Worm (Caenorhabditis elegans): Measurements from ENCODE around the gene snn-1.

Gene snn-1

DNA sequence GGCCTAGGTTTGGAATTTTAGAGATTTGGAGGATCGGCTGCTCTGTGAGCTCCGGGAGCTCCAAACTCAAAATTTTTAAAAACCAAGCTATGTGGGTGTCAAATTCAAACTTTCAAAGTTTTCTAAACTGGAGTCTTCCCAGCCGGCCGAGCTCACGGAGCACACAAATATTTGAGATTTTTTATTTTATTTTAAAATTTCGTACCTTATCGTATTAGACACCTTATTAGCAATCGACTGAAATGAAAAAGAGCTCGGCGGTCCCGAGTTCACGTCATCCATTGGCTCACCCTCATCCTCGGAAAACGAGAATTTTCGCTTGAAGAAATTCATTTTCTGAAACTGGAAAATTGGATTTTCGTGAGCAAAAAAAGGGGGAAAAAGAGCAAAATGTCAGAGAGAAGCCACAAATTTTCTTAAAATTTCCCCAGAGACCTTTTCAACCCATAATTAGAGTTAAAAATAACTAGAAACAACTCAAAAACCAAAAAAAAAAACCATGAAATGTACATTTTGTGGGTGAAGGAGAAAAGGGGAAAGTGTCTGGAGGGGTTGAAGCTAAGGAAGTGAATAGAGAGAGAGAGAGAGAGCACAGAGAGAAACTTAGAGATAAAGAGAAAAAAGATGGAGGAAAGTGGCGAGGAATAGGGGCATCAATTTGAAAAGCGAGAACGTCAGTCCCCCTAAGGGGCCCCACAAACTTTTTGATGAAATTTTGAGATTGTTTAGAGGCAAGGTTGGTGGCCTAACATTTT lies at the start of gene snn-1:
TSS of gene snn-1 (minus strand) at position 355 of the 755 bp plus-strand sequence.
- TF ChIP-seq lsy-2 (tag; optimal IDR thresholded peaks at IDR 0.05) (peak in 1 of 2 experiments; percentile 27), aha-1 (tag) (peak; percentile 94), unc-62 (GFP tag; optimal IDR thresholded peaks at IDR 0.05 in 1 of 2) (peak in 1 of 2 experiments; percentile 77), unc-62 (tag; optimal IDR thresholded peaks at IDR 0.05) (no peak), ceh-28 (tag; optimal IDR thresholded peaks at IDR 0.05) (no peak), arid-1 (GFP tag; conservative IDR thresholded peaks at IDR 0.05) (no peak), php-3 (GFP tag; IDR thresholded peaks at IDR 0.05) (no peak)

ce11 chrIV:1862655-1863054 lies 47.7 kb upstream of the snn-1 start:
- TF ChIP-seq aha-1 (tag) = peak; percentile 79
- TF ChIP-seq saeg-2 (GFP tag; IDR thresholded peaks at IDR 0.05) = no peak

DNA sequence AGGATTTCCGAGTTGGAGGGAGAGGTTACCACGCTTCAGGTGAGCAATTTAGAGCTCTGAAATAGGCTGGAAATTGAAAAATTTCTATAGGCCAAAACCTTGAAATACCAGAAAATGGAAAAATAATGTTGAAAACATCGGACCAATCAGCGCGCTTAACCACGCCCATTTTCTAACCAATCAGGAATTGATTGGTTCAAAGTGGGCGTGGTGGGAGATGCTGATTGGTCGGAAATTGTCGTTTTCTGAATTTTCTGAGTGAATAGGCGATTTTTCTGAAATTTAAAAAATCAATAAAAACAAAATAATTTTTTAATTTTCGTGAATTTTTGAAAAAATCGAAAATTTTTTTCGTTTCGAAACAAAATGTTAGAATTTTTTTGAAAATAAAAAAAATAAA lies 46.0 kb upstream of the snn-1 start:
- TF ChIP-seq nhr-111 (GFP tag; optimal IDR thresholded peaks at IDR 0.05) = no peak
- TF ChIP-seq unc-62 (GFP tag; optimal IDR thresholded peaks at IDR 0.05 in 1 of 2) = peak in 1 of 2 experiments; percentile 39
- TF ChIP-seq unc-62 (tag; optimal IDR thresholded peaks at IDR 0.05) = no peak

ce11 chrIV:1859365-1859982 lies 44.6 kb upstream of the snn-1 start:
- TF ChIP-seq mxl-3 (GFP tag; optimal IDR thresholded peaks at IDR 0.05) (peak; percentile 32), nhr-48 (tag; optimal IDR thresholded peaks at IDR 0.05) (peak; percentile 78), aha-1 (tag) (peak; percentile 54), dve-1 (tag; optimal IDR thresholded peaks at IDR 0.05; ENCODE audit: insufficient read depth) (peak; percentile 63), lin-29 (GFP tag; IDR thresholded peaks at IDR 0.05) (no peak), lsy-2 (tag; optimal IDR thresholded peaks at IDR 0.05) (peak in 1 of 2 experiments; percentile 27), ctbp-1 (GFP tag; IDR thresholded peaks at IDR 0.05) (no peak), ama-1 (optimal IDR thresholded peaks at IDR 0.05) (no peak), F44E2.7 (GFP tag; IDR thresholded peaks at IDR 0.05) (no peak), dmd-6 (GFP tag; IDR thresholded peaks at IDR 0.05) (peak; percentile 97), daf-16 (GFP tag; optimal IDR thresholded peaks at IDR 0.05) (no peak), daf-16 (tag; optimal IDR thresholded peaks at IDR 0.05) (peak; percentile 65), mdl-1 (tag; optimal IDR thresholded peaks at IDR 0.05) (peak in 1 of 2 experiments; percentile 50), pqm-1 (tag; optimal IDR thresholded peaks at IDR 0.05) (peak; percentile 56), mep-1 (tag; optimal IDR thresholded peaks at IDR 0.05) (peak; percentile 25), nhr-77 (tag; optimal IDR thresholded peaks at IDR 0.05) (peak; percentile 64), nhr-28 (tag; optimal IDR thresholded peaks at IDR 0.05) (peak; percentile 92), lim-7 (GFP tag; IDR thresholded peaks at IDR 0.05) (no peak), hlh-30 (tag; optimal IDR thresholded peaks at IDR 0.05; ENCODE audit: insufficient read depth) (peak; percentile 45), duxl-1 (tag; optimal IDR thresholded peaks at IDR 0.05; ENCODE audit: poor library complexity) (peak; percentile 34), unc-62 (GFP tag; optimal IDR thresholded peaks at IDR 0.05 in 1 of 2) (peak in 1 of 2 experiments; percentile 41), unc-62 (tag; optimal IDR thresholded peaks at IDR 0.05) (no peak), nhr-102 (tag; optimal IDR thresholded peaks at IDR 0.05) (peak; percentile 47), hmg-1.1 (GFP tag; IDR thresholded peaks at IDR 0.05) (no peak), unc-39 (tag; optimal IDR thresholded peaks at IDR 0.05) (no peak), hlh-11 (tag; optimal IDR thresholded peaks at IDR 0.05) (peak; percentile 81), gei-8 (GFP tag; optimal IDR thresholded peaks at IDR 0.05) (no peak)

DNA sequence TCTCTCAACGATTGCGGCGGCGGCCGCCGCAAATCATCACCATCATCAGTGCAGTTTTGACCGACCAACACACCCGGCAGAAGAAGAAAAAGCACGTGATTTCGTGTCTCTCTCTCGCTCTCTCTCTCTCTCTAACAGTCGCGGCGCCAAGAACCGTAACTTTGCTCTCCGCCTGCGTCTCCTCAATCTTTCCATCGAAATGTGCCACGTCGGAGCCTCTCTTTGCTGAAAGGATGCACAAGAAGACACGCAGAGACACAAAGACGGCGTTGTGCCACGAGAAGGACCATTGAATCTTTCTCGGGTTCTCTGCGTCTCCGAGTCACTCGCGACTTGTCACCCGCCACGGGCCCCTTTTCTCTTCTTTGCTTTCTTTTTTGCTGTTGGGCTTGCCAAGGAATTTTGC lies 43.0 kb upstream of the snn-1 start:
- peak; percentile 49; the same call in 1 of the 2 replicates for TF ChIP-seq php-3 (GFP tag; IDR thresholded peaks at IDR 0.05)
- TF ChIP-seq F49E8.2 (tag; optimal IDR thresholded peaks at IDR 0.05; ENCODE audit: borderline replicate concordance) = no peak
- TF ChIP-seq hlh-11 (tag; optimal IDR thresholded peaks at IDR 0.05) = peak; percentile 93
- TF ChIP-seq aha-1 (tag) = peak; percentile 98
- TF ChIP-seq nhr-25 (tag; optimal IDR thresholded peaks at IDR 0.05; ENCODE audit: borderline replicate concordance, insufficient read depth) = peak; percentile 30
- TF ChIP-seq unc-39 (tag; optimal IDR thresholded peaks at IDR 0.05) = no peak
- TF ChIP-seq dve-1 (tag; optimal IDR thresholded peaks at IDR 0.05; ENCODE audit: insufficient read depth) = peak; percentile 87
- no peak for TF ChIP-seq dmd-9 (GFP tag; IDR thresholded peaks at IDR 0.05)
- peak; percentile 83 to 94 for TF ChIP-seq mdl-1 (tag; optimal IDR thresholded peaks at IDR 0.05)
- peak; percentile 54 for TF ChIP-seq lin-13 (GFP tag; optimal IDR thresholded peaks at IDR 0.05)
- peak; percentile 47 for TF ChIP-seq lin-38 (GFP tag; IDR thresholded peaks at IDR 0.05)
- no peak for TF ChIP-seq mdt-29 (GFP tag; IDR thresholded peaks at IDR 0.05)
- TF ChIP-seq nhr-77 (tag; optimal IDR thresholded peaks at IDR 0.05) = peak; percentile 51
- peak; percentile 15 for TF ChIP-seq spr-1 (tag; optimal IDR thresholded peaks at IDR 0.05)
- TF ChIP-seq saeg-2 (GFP tag; IDR thresholded peaks at IDR 0.05) = no peak
- TF ChIP-seq F26F4.8 (GFP tag; conservative IDR thresholded peaks at IDR 0.05) = no peak
- TF ChIP-seq nhr-42 (GFP tag; IDR thresholded peaks at IDR 0.05) = no peak
